Fruit fly (Drosophila melanogaster): Measurements from ENCODE around the gene alpha-Man-IIa.

alpha-Man-IIa gene

DNA sequence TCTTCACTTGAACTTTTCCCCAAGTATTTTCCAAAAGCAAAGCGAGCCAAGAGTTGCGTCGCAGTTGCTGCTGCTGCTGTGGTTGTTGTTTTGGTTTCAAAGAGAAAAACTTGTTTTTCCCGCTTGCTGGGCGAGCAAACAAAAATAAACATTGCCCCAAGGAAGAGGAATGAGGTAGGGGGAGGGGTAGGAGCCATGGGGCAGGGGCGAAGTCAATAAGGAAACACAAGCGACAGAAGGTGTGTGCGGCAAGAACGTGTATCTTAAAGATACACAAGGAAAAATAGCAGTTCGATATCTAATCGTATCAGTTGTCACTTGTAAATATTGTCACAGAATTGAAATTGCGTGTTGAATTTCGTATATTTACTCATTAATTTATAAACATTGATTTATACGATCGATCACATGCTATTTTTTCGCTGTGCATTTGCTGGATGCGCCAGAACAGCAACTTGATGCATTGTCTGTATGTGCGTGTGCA lies 18.8 kb upstream of the alpha-Man-IIa start (continued):
- peak; percentile 44 for TF ChIP-seq CG4328 (GFP tag; optimal IDR thresholded peaks at IDR 0.05)
- peak; percentile 64 for TF ChIP-seq tap (tag; optimal IDR thresholded peaks at IDR 0.05)
- peak; percentile 17 for TF ChIP-seq Dad (GFP tag; optimal IDR thresholded peaks at IDR 0.05)
- TF ChIP-seq CG4730 (GFP tag; IDR thresholded peaks at IDR 0.05) = peak; percentile 49; the same call in 1 of the 2 replicates
- TF ChIP-seq CG15269 (tag; optimal IDR thresholded peaks at IDR 0.05) = peak; percentile 55
- peak; percentile 78 for TF ChIP-seq CrebB (tag; optimal IDR thresholded peaks at IDR 0.05)
- TF ChIP-seq CG1832 (GFP tag; optimal IDR thresholded peaks at IDR 0.05) = no peak
- TF ChIP-seq NfI (GFP tag; optimal IDR thresholded peaks at IDR 0.05) = peak; percentile 55
- TF ChIP-seq CG5180 (GFP tag; optimal IDR thresholded peaks at IDR 0.05) = no peak
- TF ChIP-seq grau (tag; optimal IDR thresholded peaks at IDR 0.05) = peak; percentile 74
- peak; percentile 72 for TF ChIP-seq CG8388 (GFP tag; optimal IDR thresholded peaks at IDR 0.05)
- peak; percentile 71 for TF ChIP-seq gcm (GFP tag; optimal IDR thresholded peaks at IDR 0.05)
- peak in 1 of 3 experiments; percentile 86 for TF ChIP-seq lola (GFP tag; optimal IDR thresholded peaks at IDR 0.05)
- peak; percentile 72 for TF ChIP-seq fd96Cb (tag; optimal IDR thresholded peaks at IDR 0.05)
- TF ChIP-seq kni (GFP tag; optimal IDR thresholded peaks at IDR 0.05) = peak; percentile 89
- TF ChIP-seq onecut (GFP tag; IDR thresholded peaks at IDR 0.05) = peak; percentile 74
- peak; percentile 29; the same call in 1 of the 2 replicates for TF ChIP-seq rib (GFP tag; IDR thresholded peaks at IDR 0.05)
- peak; percentile 69 for TF ChIP-seq pros (GFP tag; optimal IDR thresholded peaks at IDR 0.05)
- peak; percentile 38 for TF ChIP-seq CG10274 (GFP tag; optimal IDR thresholded peaks at IDR 0.05)
- no peak for TF ChIP-seq crp (GFP tag; optimal IDR thresholded peaks at IDR 0.05)
- TF ChIP-seq CG16863 (GFP tag; optimal IDR thresholded peaks at IDR 0.05) = peak; percentile 26
- TF ChIP-seq insv (GFP tag; optimal IDR thresholded peaks at IDR 0.05) = no peak
- peak; percentile 46 for TF ChIP-seq CG31365 (tag; optimal IDR thresholded peaks at IDR 0.05)
- peak; percentile 32 for TF ChIP-seq mam (GFP tag; optimal IDR thresholded peaks at IDR 0.05)
- TF ChIP-seq Lpt (GFP tag; optimal IDR thresholded peaks at IDR 0.05) = no peak
- peak; percentile 82 for TF ChIP-seq CG9727 (GFP tag; optimal IDR thresholded peaks at IDR 0.05)
- TF ChIP-seq trh (GFP tag; optimal IDR thresholded peaks at IDR 0.05) = peak; percentile 3
- peak; percentile 38; the same call in 1 of the 2 replicates for TF ChIP-seq gsb (GFP tag; IDR thresholded peaks at IDR 0.05)
- TF ChIP-seq CG3995 (GFP tag; optimal IDR thresholded peaks at IDR 0.05) = no peak
- TF ChIP-seq maf-S (GFP tag; optimal IDR thresholded peaks at IDR 0.05) = no peak
- TF ChIP-seq disco-r (GFP tag; optimal IDR thresholded peaks at IDR 0.05) = no peak
- no peak for TF ChIP-seq stwl (tag; optimal IDR thresholded peaks at IDR 0.05)
- TF ChIP-seq CG9215 (GFP tag; IDR thresholded peaks at IDR 0.05) = no peak
- no peak for TF ChIP-seq Mes4 (GFP tag; optimal IDR thresholded peaks at IDR 0.05)
- no peak for TF ChIP-seq Gsc (GFP tag; IDR thresholded peaks at IDR 0.05)
- peak; percentile 50 for TF ChIP-seq pum (GFP tag; optimal IDR thresholded peaks at IDR 0.05)
- TF ChIP-seq Nf-YA (GFP tag; IDR thresholded peaks at IDR 0.05) = 0 out of 2 replicates have a peak, but pooled peaks have one; percentile 12
- TF ChIP-seq ato (GFP tag; IDR thresholded peaks at IDR 0.05; ENCODE audit: partially characterized antibody) = no peak
- TF ChIP-seq Asciz (GFP tag; optimal IDR thresholded peaks at IDR 0.05) = peak; percentile 82
- TF ChIP-seq sug (tag; optimal IDR thresholded peaks at IDR 0.05) = no peak
- no peak for TF ChIP-seq CG1647 (GFP tag; optimal IDR thresholded peaks at IDR 0.05)
- peak; percentile 56 for TF ChIP-seq Lhr (GFP tag; optimal IDR thresholded peaks at IDR 0.05)
- no peak for TF ChIP-seq B-H2 (GFP tag; optimal IDR thresholded peaks at IDR 0.05)
- peak; percentile 20 for TF ChIP-seq CG12155 (GFP tag; optimal IDR thresholded peaks at IDR 0.05)
- TF ChIP-seq ind (GFP tag; optimal IDR thresholded peaks at IDR 0.05) = peak; percentile 48
- TF ChIP-seq CG10267 (tag; optimal IDR thresholded peaks at IDR 0.05) = peak; percentile 65
- TF ChIP-seq Xrp1 (GFP tag; IDR thresholded peaks at IDR 0.05) = peak; percentile 92
- TF ChIP-seq CG8924 (tag; optimal IDR thresholded peaks at IDR 0.05) = peak; percentile 79
- TF ChIP-seq Ets65A (GFP tag) = no peak
- TF ChIP-seq fd3F (GFP tag; optimal IDR thresholded peaks at IDR 0.05) = peak; percentile 77
